Fruit fly (Drosophila melanogaster) whole organism, wandering third instar larva: ENCODE data around the gene CG31808.

Experiments
- CG32264 ChIP-seq: fragments of 200-800 bp; sonication (Bioruptor generic); optimal IDR thresholded peaks from 2 replicates; lab custom pipeline; 2016; ENCODE audit warnings: missing biosample characterization, missing genetic modification characterization
- Hr83 ChIP-seq: fragments of 200-300 bp; sonication (Bioruptor generic); optimal IDR thresholded peaks from 2 replicates; lab custom pipeline; 2016; ENCODE audit warnings: missing biosample characterization, mild to moderate bottlenecking, missing genetic modification characterization, moderate library complexity; ENCODE audit not compliant: poor library complexity, severe bottlenecking
- Myc ChIP-seq: fragments of >200 bp; optimal IDR thresholded peaks from 2 replicates; lab custom pipeline; 2017
- Rel ChIP-seq, 2 experiments: fragments of 200-800 bp; sonication (Bioruptor generic) in 1 of 2; optimal IDR thresholded peaks; 2 replicates in 1 of 2; 3 replicates in 1 of 2; lab custom pipeline; 2016 to 2019; ENCODE audit warnings: mild to moderate bottlenecking in 2 of 2, missing biosample characterization in 2 of 2, missing genetic modification characterization in 2 of 2, moderate library complexity in 1 of 2
- Sp1 ChIP-seq: fragments of 200-800 bp; sonication (Bioruptor generic); optimal IDR thresholded peaks from 3 replicates; lab custom pipeline; 2019; ENCODE audit warnings: missing biosample characterization, mild to moderate bottlenecking, missing genetic modification characterization, moderate library complexity
- dsf ChIP-seq: sonication (Bioruptor generic); optimal IDR thresholded peaks from 2 replicates; lab custom pipeline; 2016; ENCODE audit warnings: missing biosample characterization, missing genetic modification characterization, borderline replicate concordance
- h ChIP-seq: fragments of 200-800 bp; sonication (Bioruptor generic); optimal IDR thresholded peaks from 3 replicates; lab custom pipeline; 2016; ENCODE audit warnings: missing biosample characterization, mild to moderate bottlenecking, missing genetic modification characterization
- jim ChIP-seq: fragments of 175-275, 200-325 bp; sonication (Bioruptor generic); optimal IDR thresholded peaks from 2 replicates; lab custom pipeline; 2016; ENCODE audit warnings: missing biosample characterization, mild to moderate bottlenecking, missing genetic modification characterization
- lola ChIP-seq: fragments of >200 bp; optimal IDR thresholded peaks from 2 replicates; lab custom pipeline; 2017; ENCODE audit warnings: missing biosample characterization, missing genetic modification characterization
- psq ChIP-seq: fragments of 200-800 bp; sonication (Bioruptor generic); optimal IDR thresholded peaks from 3 replicates; lab custom pipeline; 2017; ENCODE audit warnings: missing biosample characterization, mild to moderate bottlenecking, missing genetic modification characterization, moderate library complexity
- usp ChIP-seq: fragments of >200 bp; optimal IDR thresholded peaks from 2 replicates; lab custom pipeline; 2017; ENCODE audit warnings: missing biosample characterization, missing genetic modification characterization

DNA sequence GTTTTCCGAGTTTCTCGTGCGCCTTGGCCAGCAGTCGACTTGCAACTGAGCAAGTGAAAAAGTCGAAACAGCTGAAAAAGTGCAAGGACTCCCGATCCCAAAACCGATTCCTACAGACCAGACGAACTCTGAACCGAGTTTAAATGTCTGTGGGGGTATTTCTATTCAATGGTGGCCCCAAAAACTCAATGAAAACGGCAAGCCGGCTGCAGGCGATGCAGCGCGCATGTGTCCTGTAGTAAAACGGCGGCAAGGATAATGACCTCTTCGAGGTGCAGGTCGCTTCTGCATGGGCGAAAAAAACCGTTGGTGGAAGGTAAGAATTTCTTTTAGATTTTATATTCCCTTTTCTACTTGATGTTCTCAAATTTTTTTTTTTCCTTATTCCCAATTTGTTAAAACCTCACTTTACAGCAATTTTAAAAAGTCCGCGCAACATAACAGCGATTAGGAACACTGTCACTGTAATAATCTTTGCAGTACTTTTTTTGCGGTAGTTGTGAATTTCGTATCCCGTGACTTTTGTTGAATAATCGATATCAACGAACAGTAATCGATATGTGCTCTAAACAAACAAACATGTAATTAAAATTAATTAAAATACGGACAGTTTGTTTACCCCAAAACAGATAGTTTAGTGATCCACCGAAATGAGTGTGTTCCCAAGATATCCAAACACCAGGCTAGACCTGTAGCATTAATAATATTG lies 39.2 kb downstream of the CG31808 start, which contains the start of the genes Trpgamma and her:
- TF ChIP-seq usp (no peak), jim (GFP tag; lab: Kevin White, UChicago) (no peak), psq (GFP tag; lab: Kevin White, UChicago) (no peak), dsf (no peak), Myc (lab: Kevin White, UChicago) (no peak), lola (GFP tag; lab: Kevin White, UChicago) (no peak), Sp1 (GFP tag; lab: Kevin White, UChicago) (no peak), CG32264 (peak; percentile 38), Rel (GFP tag; optimal IDR thresholded peaks at IDR 0.05; lab: Kevin White, UChicago) (no peak), Rel (tag; optimal IDR thresholded peaks at IDR 0.05; lab: Kevin White, UChicago) (no peak), Hr83 (GFP tag; lab: Kevin White, UChicago) (peak; percentile 25), h (GFP tag; lab: Kevin White, UChicago) (no peak)
